Fruit fly (Drosophila melanogaster): Measurements from ENCODE around the gene CG14377.

CG14377 gene

dm6 chr3R:13364175-13365174 lies 33.2 kb upstream of the CG14377 start, which contains the start of gene Dic1 (continued):
- peak; percentile 74; the same call in 3 of the 4 replicates for TF ChIP-seq Gug (GFP tag; IDR thresholded peaks at IDR 0.05)
- peak; percentile 85 for TF ChIP-seq CG11560 (tag; IDR thresholded peaks at IDR 0.05)
- TF ChIP-seq ems (GFP tag; optimal IDR thresholded peaks at IDR 0.05), result peak; percentile 82
- TF ChIP-seq en (GFP tag; optimal IDR thresholded peaks at IDR 0.05), result peak; percentile 76
- TF ChIP-seq sob (GFP tag; IDR thresholded peaks at IDR 0.05), result peak; percentile 89
- TF ChIP-seq da (GFP tag; optimal IDR thresholded peaks at IDR 0.05), result peak; percentile 77
- peak; percentile 99 for TF ChIP-seq CG2678 (tag; optimal IDR thresholded peaks at IDR 0.05)
- no peak for TF ChIP-seq knrl (GFP tag; IDR thresholded peaks at IDR 0.05; ENCODE audit: partially characterized antibody)
- TF ChIP-seq croc (GFP tag; conservative IDR thresholded peaks at IDR 0.05), result peak; percentile 79
- TF ChIP-seq Sox100B (GFP tag; optimal IDR thresholded peaks at IDR 0.05), result peak; percentile 99
- no peak; the same call in 1 of the 2 replicates for TF ChIP-seq CkIIα-i1 (GFP tag; IDR thresholded peaks at IDR 0.05)
- TF ChIP-seq NFAT (GFP tag; IDR thresholded peaks at IDR 0.05), result peak; percentile 71
- peak; percentile 84 for TF ChIP-seq ab (GFP tag; optimal IDR thresholded peaks at IDR 0.05)
- peak; percentile 98 for TF ChIP-seq CG6854 (GFP tag; optimal IDR thresholded peaks at IDR 0.05)
- peak; percentile 77 for TF ChIP-seq CG4707 (GFP tag; optimal IDR thresholded peaks at IDR 0.05)
- TF ChIP-seq dysf (GFP tag; IDR thresholded peaks at IDR 0.05), result peak; percentile 96
- TF ChIP-seq fu2 (GFP tag; optimal IDR thresholded peaks at IDR 0.05), result peak; percentile 91
- peak; percentile 92 for TF ChIP-seq sisA (GFP tag; IDR thresholded peaks at IDR 0.05)
- no peak for TF ChIP-seq bigmax (GFP tag; optimal IDR thresholded peaks at IDR 0.05)
- TF ChIP-seq Deaf1 (tag; optimal IDR thresholded peaks at IDR 0.05), result peak; percentile 85
- TF ChIP-seq CG4424 (GFP tag; optimal IDR thresholded peaks at IDR 0.05), result peak; percentile 97
- TF ChIP-seq Doc3 (GFP tag; IDR thresholded peaks at IDR 0.05; ENCODE audit: partially characterized antibody), result no peak
- peak; percentile 98 for TF ChIP-seq Fer1 (GFP tag; optimal IDR thresholded peaks at IDR 0.05)
- TF ChIP-seq kni (GFP tag; optimal IDR thresholded peaks at IDR 0.05), result peak; percentile 94
- peak in 1 of 2 experiments; percentile 96 for TF ChIP-seq Eip74EF (GFP tag; optimal IDR thresholded peaks at IDR 0.05)
- peak; percentile 93 for TF ChIP-seq zen (tag; optimal IDR thresholded peaks at IDR 0.05)
- TF ChIP-seq insv (GFP tag; optimal IDR thresholded peaks at IDR 0.05), result peak; percentile 45 to 76
- TF ChIP-seq Blimp-1 (GFP tag; optimal IDR thresholded peaks at IDR 0.05), result peak; percentile 98
- TF ChIP-seq CG30020 (tag; optimal IDR thresholded peaks at IDR 0.05), result peak; percentile 83
- TF ChIP-seq crp (GFP tag; optimal IDR thresholded peaks at IDR 0.05), result peak in 1 of 2 experiments; percentile 59
- TF ChIP-seq unc-4 (GFP tag; IDR thresholded peaks at IDR 0.05; ENCODE audit: partially characterized antibody), result no peak
- no peak for TF ChIP-seq sc (optimal IDR thresholded peaks at IDR 0.05)
- TF ChIP-seq sc (GFP tag; optimal IDR thresholded peaks at IDR 0.05), result peak; percentile 96
- TF ChIP-seq CG10147 (GFP tag; optimal IDR thresholded peaks at IDR 0.05), result peak; percentile 98
- TF ChIP-seq CG7987 (GFP tag; optimal IDR thresholded peaks at IDR 0.05), result peak; percentile 75
- TF ChIP-seq Drgx (GFP tag; IDR thresholded peaks at IDR 0.05), result peak; percentile 91
- peak; percentile 81 for TF ChIP-seq CG4730 (GFP tag; IDR thresholded peaks at IDR 0.05)
- TF ChIP-seq exex (tag; optimal IDR thresholded peaks at IDR 0.05), result peak; percentile 84
- TF ChIP-seq CG7786 (GFP tag; optimal IDR thresholded peaks at IDR 0.05), result peak; percentile 91
- TF ChIP-seq onecut (GFP tag; IDR thresholded peaks at IDR 0.05), result peak; percentile 88
- peak; percentile 49 for TF ChIP-seq wek (GFP tag; optimal IDR thresholded peaks at IDR 0.05)
- TF ChIP-seq shn (GFP tag; optimal IDR thresholded peaks at IDR 0.05), result peak; percentile 86
- TF ChIP-seq Dp (GFP tag; optimal IDR thresholded peaks at IDR 0.05), result no peak
- TF ChIP-seq caup (GFP tag; optimal IDR thresholded peaks at IDR 0.05; ENCODE audit: severe bottlenecking), result peak; percentile 97
- peak; percentile 92 for TF ChIP-seq Atf-2 (GFP tag; optimal IDR thresholded peaks at IDR 0.05)
- TF ChIP-seq CG4282 (GFP tag; optimal IDR thresholded peaks at IDR 0.05), result peak; percentile 71
- peak; percentile 83 for TF ChIP-seq zfh1 (GFP tag; IDR thresholded peaks at IDR 0.05)
